Worm (Caenorhabditis elegans) whole organism, mixed stage, embryonic: ENCODE data around the gene panl-3.

ENCODE experiments used
- M03D4.4 ChIP-seq: sonication (generic microtip); optimal IDR thresholded peaks from 2 replicates; lab custom pipeline; 2017; ENCODE audit warnings: mild to moderate bottlenecking, missing genetic modification characterization, missing compliant biosample characterization
- blmp-1 ChIP-seq: fragments of 150-350 bp; optimal IDR thresholded peaks from 2 replicates; lab custom pipeline; 2014; ENCODE audit warnings: missing biosample characterization, missing genetic modification characterization
- ceh-39 ChIP-seq: fragments of 150-350 bp; optimal IDR thresholded peaks from 2 replicates; lab custom pipeline; 2014; ENCODE audit warnings: missing biosample characterization, missing genetic modification characterization
- ceh-43 ChIP-seq: fragments of 200-800 bp; sonication (Bioruptor generic); optimal IDR thresholded peaks from 2 replicates; lab custom pipeline; 2018; ENCODE audit warnings: mild to moderate bottlenecking, missing genetic modification characterization, moderate library complexity, missing compliant biosample characterization
- cnd-1 ChIP-seq: fragments of 200-800 bp; sonication (Bioruptor generic); optimal IDR thresholded peaks from 2 replicates; lab custom pipeline; 2018; ENCODE audit warnings: mild to moderate bottlenecking, missing genetic modification characterization, missing compliant biosample characterization
- drap-1 ChIP-seq: fragments of 200-800 bp; sonication (Bioruptor generic); optimal IDR thresholded peaks from 3 replicates; lab custom pipeline; 2018; ENCODE audit warnings: mild to moderate bottlenecking, missing genetic modification characterization, missing compliant biosample characterization
- flh-1 ChIP-seq: fragments of 200-800 bp; sonication (Bioruptor generic); optimal IDR thresholded peaks from 2 replicates; lab custom pipeline; 2018; ENCODE audit warnings: mild to moderate bottlenecking, missing genetic modification characterization, moderate library complexity, missing compliant biosample characterization
- hlh-1 ChIP-seq: fragments of 150-350 bp; optimal IDR thresholded peaks from 2 replicates; lab custom pipeline; 2014; ENCODE audit warnings: missing biosample characterization, missing genetic modification reagents, missing genetic modification characterization
- lin-13 ChIP-seq: fragments of 150-350 bp; optimal IDR thresholded peaks from 2 replicates; lab custom pipeline; 2014; ENCODE audit warnings: missing biosample characterization, missing genetic modification characterization
- lin-32 ChIP-seq: fragments of 200-800 bp; sonication (Bioruptor generic); optimal IDR thresholded peaks from 2 replicates; lab custom pipeline; 2018; ENCODE audit warnings: mild to moderate bottlenecking, missing genetic modification characterization, missing compliant biosample characterization
- lsy-2 ChIP-seq: fragments of 150-350 bp; optimal IDR thresholded peaks from 2 replicates; lab custom pipeline; 2014; ENCODE audit warnings: missing biosample characterization, missing genetic modification characterization
- mab-5 ChIP-seq: fragments of 150-350 bp; optimal IDR thresholded peaks from 2 replicates; lab custom pipeline; 2014; ENCODE audit warnings: missing biosample characterization, missing genetic modification characterization
- mep-1 ChIP-seq: fragments of 150-350 bp; optimal IDR thresholded peaks from 2 replicates; lab custom pipeline; 2017; ENCODE audit warnings: missing biosample characterization, missing genetic modification reagents, missing genetic modification characterization, inconsistent platforms
- mls-2 ChIP-seq: sonication (generic microtip); optimal IDR thresholded peaks from 2 replicates; lab custom pipeline; 2016; ENCODE audit warnings: mild to moderate bottlenecking, missing genetic modification characterization, moderate library complexity, missing compliant biosample characterization
- nhr-12 ChIP-seq: fragments of 150-350 bp; optimal IDR thresholded peaks from 2 replicates; lab custom pipeline; 2014; ENCODE audit warnings: missing biosample characterization, missing genetic modification characterization
- nhr-2 ChIP-seq: fragments of 150-350 bp; optimal IDR thresholded peaks from 2 replicates; lab custom pipeline; 2014; ENCODE audit warnings: missing biosample characterization, missing genetic modification characterization
- nhr-28 ChIP-seq: fragments of 150-350 bp; optimal IDR thresholded peaks from 2 replicates; lab custom pipeline; 2014; ENCODE audit warnings: missing biosample characterization, missing genetic modification characterization
- nhr-76 ChIP-seq: sonication (generic microtip); optimal IDR thresholded peaks from 2 replicates; lab custom pipeline; 2017; ENCODE audit warnings: missing biosample characterization, missing genetic modification characterization
- pha-4 ChIP-seq: fragments of 150-350 bp; optimal IDR thresholded peaks from 2 replicates; lab custom pipeline; 2018; ENCODE audit warnings: missing biosample characterization, missing genetic modification reagents, missing genetic modification characterization
- sem-2 ChIP-seq: fragments of 200-800 bp; sonication (Bioruptor generic); optimal IDR thresholded peaks from 2 replicates; lab custom pipeline; 2018; ENCODE audit warnings: mild to moderate bottlenecking, missing genetic modification characterization, missing compliant biosample characterization
- snpc-4 ChIP-seq: fragments of 150-350 bp; optimal IDR thresholded peaks from 2 replicates; lab custom pipeline; 2014; ENCODE audit warnings: missing biosample characterization, missing genetic modification characterization
- sptf-1 ChIP-seq: sonication (generic microtip); optimal IDR thresholded peaks from 2 replicates; lab custom pipeline; 2017; ENCODE audit warnings: mild to moderate bottlenecking, missing genetic modification characterization, moderate library complexity, missing compliant biosample characterization
- tbx-8 ChIP-seq: fragments of 200-800 bp; sonication (Bioruptor generic); optimal IDR thresholded peaks from 2 replicates; lab custom pipeline; 2018; ENCODE audit warnings: mild to moderate bottlenecking, missing genetic modification characterization, moderate library complexity, missing compliant biosample characterization
- unc-39 ChIP-seq: fragments of 150-350 bp; optimal IDR thresholded peaks from 2 replicates; lab custom pipeline; 2014; ENCODE audit warnings: missing biosample characterization, missing genetic modification characterization
- zip-8 ChIP-seq: fragments of 150-350 bp; optimal IDR thresholded peaks from 2 replicates; lab custom pipeline; 2014; ENCODE audit warnings: missing biosample characterization, missing genetic modification characterization
- ztf-11 ChIP-seq: fragments of 150-350 bp; optimal IDR thresholded peaks from 2 replicates; lab custom pipeline; 2014; ENCODE audit warnings: missing biosample characterization, missing genetic modification characterization

panl-3 gene

ce11 chrIII:9783133-9783590 is 35.7 kb upstream of the panl-3 start:
- TF ChIP-seq mls-2 (tag; lab: Kevin White, UChicago): peak; percentile 40
- TF ChIP-seq ceh-43 (GFP tag; lab: Kevin White, UChicago): peak; percentile 12
- no peak for TF ChIP-seq flh-1
- TF ChIP-seq lin-32 (GFP tag; lab: Kevin White, UChicago): no peak

ce11 chrIII:9786776-9787175 is 32.1 kb upstream of the panl-3 start:
- no peak for TF ChIP-seq lin-32 (GFP tag; lab: Kevin White, UChicago)
- no peak for TF ChIP-seq hlh-1 (tag; lab: Kevin White, UChicago)
- TF ChIP-seq sem-2 (GFP tag; lab: Kevin White, UChicago): no peak
- TF ChIP-seq nhr-76: no peak
- TF ChIP-seq mls-2 (tag; lab: Kevin White, UChicago): no peak
- no peak for TF ChIP-seq blmp-1
- TF ChIP-seq nhr-2 (tag; lab: Kevin White, UChicago): no peak
- no peak for TF ChIP-seq sptf-1 (tag; lab: Kevin White, UChicago)
- no peak for TF ChIP-seq mab-5 (tag; lab: Kevin White, UChicago)
- no peak for TF ChIP-seq pha-4 (tag; lab: Kevin White, UChicago)
- TF ChIP-seq lsy-2 (tag; lab: Kevin White, UChicago): no peak
- TF ChIP-seq zip-8 (tag; lab: Kevin White, UChicago): no peak
- no peak for TF ChIP-seq tbx-8 (GFP tag; lab: Kevin White, UChicago)
- TF ChIP-seq snpc-4 (tag; lab: Kevin White, UChicago): no peak
- TF ChIP-seq mep-1 (tag; lab: Kevin White, UChicago): no peak
- TF ChIP-seq nhr-28 (tag; lab: Kevin White, UChicago): no peak
- TF ChIP-seq M03D4.4 (tag; lab: Kevin White, UChicago): no peak

- TF ChIP-seq mep-1 (tag; lab: Kevin White, UChicago) (no peak), M03D4.4 (tag; lab: Kevin White, UChicago) (no peak), ceh-39 (tag; lab: Kevin White, UChicago) (no peak), tbx-8 (GFP tag; lab: Kevin White, UChicago) (no peak), unc-39 (no peak), sptf-1 (tag; lab: Kevin White, UChicago) (no peak), cnd-1 (tag; lab: Kevin White, UChicago) (no peak)
These were observed 29.8 kb upstream of the panl-3 start for ce11 chrIII:9789083-9789482.

- TF ChIP-seq mab-5 (tag; lab: Kevin White, UChicago): no peak
- TF ChIP-seq lin-13 (tag; lab: Kevin White, UChicago): no peak
- TF ChIP-seq tbx-8 (GFP tag; lab: Kevin White, UChicago): no peak
- no peak for TF ChIP-seq pha-4 (tag; lab: Kevin White, UChicago)
- no peak for TF ChIP-seq lsy-2 (tag; lab: Kevin White, UChicago)
- TF ChIP-seq ztf-11 (tag; lab: Kevin White, UChicago): no peak
- TF ChIP-seq nhr-12 (tag; lab: Kevin White, UChicago): no peak
These were observed 29.2 kb upstream of the panl-3 start, which contains the start of gene R10E11.5 for ce11 chrIII:9789607-9790073. TSS of gene R10E11.5 (minus strand) at chrIII:9789657.

- TF ChIP-seq snpc-4 (tag; lab: Kevin White, UChicago): no peak
- TF ChIP-seq pha-4 (tag; lab: Kevin White, UChicago): peak; percentile 11
These were observed 25.1 kb upstream of the panl-3 start, which contains the start of the genes R10E11.9 and mcm-6 for ce11 chrIII:9793592-9794417. TSS of gene R10E11.9 (minus strand) at chrIII:9793642. TSS of gene mcm-6 (plus strand) at chrIII:9794367.

ce11 chrIII:9796448-9796847 is 22.4 kb upstream of the panl-3 start, which contains the start of gene srxa-10:
TSS of gene srxa-10 (minus strand) at chrIII:9796548.
- TF ChIP-seq mep-1 (tag; lab: Kevin White, UChicago) (no peak), ceh-43 (GFP tag; lab: Kevin White, UChicago) (no peak), drap-1 (GFP tag; lab: Kevin White, UChicago) (no peak), sem-2 (GFP tag; lab: Kevin White, UChicago) (no peak), tbx-8 (GFP tag; lab: Kevin White, UChicago) (no peak), sptf-1 (tag; lab: Kevin White, UChicago) (no peak), nhr-28 (tag; lab: Kevin White, UChicago) (no peak), mls-2 (tag; lab: Kevin White, UChicago) (no peak), nhr-12 (tag; lab: Kevin White, UChicago) (no peak), lin-13 (tag; lab: Kevin White, UChicago) (no peak), ztf-11 (tag; lab: Kevin White, UChicago) (no peak), snpc-4 (tag; lab: Kevin White, UChicago) (no peak), lsy-2 (tag; lab: Kevin White, UChicago) (no peak), nhr-76 (no peak), hlh-1 (tag; lab: Kevin White, UChicago) (no peak), M03D4.4 (tag; lab: Kevin White, UChicago) (no peak), blmp-1 (no peak), cnd-1 (tag; lab: Kevin White, UChicago) (no peak)
